Fruit fly (Drosophila melanogaster) whole organism, prepupa: ENCODE data around the gene AIMP2.

ENCODE experiments used
- CG32006 ChIP-seq: fragments of 200-800 bp; sonication (Bioruptor generic); optimal IDR thresholded peaks from 3 replicates; lab custom pipeline; 2017; ENCODE audit warnings: missing biosample characterization, mild to moderate bottlenecking, missing genetic modification characterization
- CG4318 ChIP-seq: fragments of 200-800 bp; sonication (Bioruptor generic); optimal IDR thresholded peaks from 3 replicates; lab custom pipeline; 2017; ENCODE audit warnings: missing biosample characterization, mild to moderate bottlenecking, missing genetic modification characterization
- CG6276 ChIP-seq: fragments of 200-800 bp; sonication (Bioruptor generic); optimal IDR thresholded peaks from 2 replicates; lab custom pipeline; 2017; ENCODE audit warnings: missing biosample characterization, mild to moderate bottlenecking, missing genetic modification characterization
- CG6854 ChIP-seq: fragments of 200-800 bp; sonication (Bioruptor generic); optimal IDR thresholded peaks from 2 replicates; lab custom pipeline; 2017; ENCODE audit warnings: missing biosample characterization, mild to moderate bottlenecking, missing genetic modification characterization
- Gug ChIP-seq: fragments of 200-800 bp; sonication (Bioruptor generic); IDR thresholded peaks from 2 replicates; pipeline ENCODE4 v1.3.6; 2022; ENCODE audit warnings: missing biosample characterization, missing genetic modification characterization
- Sox102F ChIP-seq: fragments of 200-800 bp; sonication (Bioruptor generic); optimal IDR thresholded peaks from 2 replicates; lab custom pipeline; 2016; ENCODE audit warnings: missing biosample characterization, mild to moderate bottlenecking, missing genetic modification characterization
- esn ChIP-seq: fragments of 200-800 bp; sonication (Bioruptor generic); optimal IDR thresholded peaks from 2 replicates; lab custom pipeline; 2016; ENCODE audit warnings: missing biosample characterization, mild to moderate bottlenecking, missing genetic modification characterization, moderate library complexity
- pdm3 ChIP-seq: fragments of 200-800 bp; sonication (Bioruptor generic); optimal IDR thresholded peaks from 3 replicates; lab custom pipeline; 2016; ENCODE audit warnings: missing biosample characterization, missing genetic modification characterization
- spab ChIP-seq: fragments of 200-800 bp; sonication (Bioruptor generic); optimal IDR thresholded peaks from 2 replicates; lab custom pipeline; 2017; ENCODE audit warnings: missing biosample characterization, mild to moderate bottlenecking, missing genetic modification characterization, missing genetic modification reagents

DNA sequence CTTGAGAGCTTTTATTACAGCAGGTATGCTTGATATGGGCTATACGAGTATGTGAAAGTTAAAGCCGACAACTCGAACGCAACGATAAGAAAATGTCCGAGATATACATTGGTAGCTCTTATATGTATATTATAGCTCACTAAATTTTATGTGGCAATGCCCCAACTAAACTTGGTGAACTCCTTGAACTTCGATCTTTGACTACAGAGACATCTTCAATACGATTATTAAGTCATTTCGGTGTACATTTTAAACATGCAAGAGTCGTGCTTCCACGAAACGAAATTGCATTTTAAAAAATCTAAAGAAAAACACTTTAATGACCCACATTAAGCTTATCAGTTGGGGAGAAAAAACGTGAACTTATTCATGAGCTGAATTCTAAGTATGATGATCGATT lies 46.9 kb upstream of the AIMP2 start:
- no peak for TF ChIP-seq CG6276 (GFP tag; lab: Kevin White, UChicago)
- TF ChIP-seq CG32006 = no peak
- no peak for TF ChIP-seq esn (GFP tag; lab: Kevin White, UChicago)
- no peak for TF ChIP-seq CG4318 (GFP tag; lab: Kevin White, UChicago)
- TF ChIP-seq spab (GFP tag; lab: Kevin White, UChicago) = no peak
- no peak for TF ChIP-seq Sox102F
- TF ChIP-seq pdm3 (GFP tag; lab: Kevin White, UChicago) = no peak
- TF ChIP-seq CG6854 (GFP tag; lab: Kevin White, UChicago) = no peak
- no peak for TF ChIP-seq Gug (GFP tag; lab: Robert Waterston, UW)
